Worm (Caenorhabditis elegans): Measurements from ENCODE around the gene cutl-24.

Gene cutl-24

DNA sequence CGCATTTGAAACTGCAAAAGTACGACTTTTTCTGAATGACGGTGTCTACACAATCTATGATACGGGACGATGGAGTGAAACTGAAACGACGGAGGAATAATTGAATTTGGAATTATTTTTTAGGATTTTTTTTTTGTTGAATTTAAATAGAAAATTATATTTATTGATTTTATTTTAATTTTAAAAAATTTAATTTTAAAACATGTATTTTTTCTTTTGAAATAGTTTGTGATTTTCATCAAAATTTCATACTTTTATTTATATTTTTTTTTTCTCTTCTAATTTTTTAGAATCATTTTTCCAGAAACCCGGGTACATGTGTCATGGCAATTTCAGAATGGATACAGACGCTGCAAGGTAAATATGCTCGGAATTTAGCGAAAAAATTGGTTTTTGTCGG, 43.0 kb downstream of the cutl-24 start, which contains the start of gene Y38C1AA.1:
Gene Y38C1AA.1 (plus strand): TSS at position 301 of the 400 bp plus-strand sequence.
- TF ChIP-seq nhr-48 (tag; optimal IDR thresholded peaks at IDR 0.05) = no peak
- no peak for TF ChIP-seq ceh-32 (tag; optimal IDR thresholded peaks at IDR 0.05; ENCODE audit: poor library complexity)
- TF ChIP-seq mdl-1 (tag; optimal IDR thresholded peaks at IDR 0.05) = no peak
- TF ChIP-seq zfp-2 (tag; optimal IDR thresholded peaks at IDR 0.05) = no peak
- no peak for TF ChIP-seq dmd-9 (GFP tag; IDR thresholded peaks at IDR 0.05)
- TF ChIP-seq R02D3.7 (tag; optimal IDR thresholded peaks at IDR 0.05) = no peak
- TF ChIP-seq F49E8.2 (tag; optimal IDR thresholded peaks at IDR 0.05; ENCODE audit: borderline replicate concordance) = no peak
- TF ChIP-seq lin-39 (tag; optimal IDR thresholded peaks at IDR 0.05) = no peak
- TF ChIP-seq zip-11 (GFP tag; IDR thresholded peaks at IDR 0.05) = no peak
- no peak for TF ChIP-seq dpl-1 (GFP tag; optimal IDR thresholded peaks at IDR 0.05)
- TF ChIP-seq nhr-6 (tag; optimal IDR thresholded peaks at IDR 0.05) = no peak
- TF ChIP-seq snpc-1.2 (GFP tag; IDR thresholded peaks at IDR 0.05) = no peak
- TF ChIP-seq zfp-3 (GFP tag; conservative IDR thresholded peaks at IDR 0.05) = no peak
- no peak for TF ChIP-seq arid-1 (GFP tag; conservative IDR thresholded peaks at IDR 0.05)
- no peak for TF ChIP-seq hmg-1.1 (GFP tag; IDR thresholded peaks at IDR 0.05)
- no peak for TF ChIP-seq nhr-42 (GFP tag; IDR thresholded peaks at IDR 0.05)
- TF ChIP-seq nhr-25 (tag; optimal IDR thresholded peaks at IDR 0.05; ENCODE audit: borderline replicate concordance, insufficient read depth) = no peak
- no peak for TF ChIP-seq Y75B8A.6 (GFP tag; IDR thresholded peaks at IDR 0.05)

ce11 chrIV:210591-210990, 45.7 kb downstream of the cutl-24 start:
- TF ChIP-seq dve-1 (tag; optimal IDR thresholded peaks at IDR 0.05; ENCODE audit: insufficient read depth) (peak; percentile 91), Y75B8A.6 (GFP tag; IDR thresholded peaks at IDR 0.05) (0 out of 2 replicates have a peak, but pooled peaks have one; percentile 70), pqm-1 (tag; optimal IDR thresholded peaks at IDR 0.05) (peak; percentile 64), ZK337.2 (GFP tag; IDR thresholded peaks at IDR 0.05) (no peak), daf-16 (GFP tag; optimal IDR thresholded peaks at IDR 0.05) (no peak), daf-16 (tag; optimal IDR thresholded peaks at IDR 0.05) (peak; percentile 96), mdl-1 (tag; optimal IDR thresholded peaks at IDR 0.05) (peak in 1 of 2 experiments; percentile 50), R02D3.7 (tag; optimal IDR thresholded peaks at IDR 0.05) (no peak), aha-1 (tag) (no peak), hlh-11 (tag; optimal IDR thresholded peaks at IDR 0.05) (peak; percentile 90), gei-8 (GFP tag; optimal IDR thresholded peaks at IDR 0.05) (no peak), lin-13 (GFP tag; optimal IDR thresholded peaks at IDR 0.05) (no peak), nhr-77 (tag; optimal IDR thresholded peaks at IDR 0.05) (peak; percentile 50), php-3 (GFP tag; IDR thresholded peaks at IDR 0.05) (peak; percentile 72), lin-29 (GFP tag; IDR thresholded peaks at IDR 0.05) (no peak), rbr-2 (tag; optimal IDR thresholded peaks at IDR 0.05) (peak; percentile 11), zip-2 (tag; optimal IDR thresholded peaks at IDR 0.05) (no peak), dmd-6 (GFP tag; IDR thresholded peaks at IDR 0.05) (peak; percentile 84), dpl-1 (GFP tag; optimal IDR thresholded peaks at IDR 0.05) (peak; percentile 44), lsy-2 (tag; optimal IDR thresholded peaks at IDR 0.05) (peak in 1 of 2 experiments; percentile 56), nhr-28 (tag; optimal IDR thresholded peaks at IDR 0.05) (peak; percentile 91), aly-2 (tag; optimal IDR thresholded peaks at IDR 0.05) (no peak), nhr-102 (tag; optimal IDR thresholded peaks at IDR 0.05) (peak; percentile 64), nhr-41 (GFP tag; IDR thresholded peaks at IDR 0.05) (peak; percentile 81), nhr-48 (tag; optimal IDR thresholded peaks at IDR 0.05) (peak; percentile 70), unc-62 (GFP tag; optimal IDR thresholded peaks at IDR 0.05 in 1 of 2) (peak in 1 of 2 experiments; percentile 60), unc-62 (tag; optimal IDR thresholded peaks at IDR 0.05) (no peak), hmg-1.1 (GFP tag; IDR thresholded peaks at IDR 0.05) (0 out of 2 replicates have a peak, but pooled peaks have one; percentile 27), hlh-30 (tag; optimal IDR thresholded peaks at IDR 0.05; ENCODE audit: insufficient read depth) (peak; percentile 62)
